Worm (Caenorhabditis elegans) whole organism, L1 larva: ENCODE results near the gene amx-1.

Experiments used
- F16B12.6 ChIP-seq: fragments of 150-350 bp; optimal IDR thresholded peaks from 2 replicates; lab custom pipeline; 2014; ENCODE audit warnings: missing biosample characterization, missing genetic modification characterization
- lir-3 ChIP-seq: sonication (generic microtip); optimal IDR thresholded peaks from 2 replicates; lab custom pipeline; 2016; ENCODE audit warnings: mild to moderate bottlenecking, missing genetic modification characterization, moderate library complexity, missing compliant biosample characterization; ENCODE audit not compliant: poor library complexity
- nhr-77 ChIP-seq: fragments of 150-350 bp; optimal IDR thresholded peaks from 2 replicates; lab custom pipeline; 2014; ENCODE audit warnings: missing biosample characterization, missing genetic modification characterization
- skn-1 ChIP-seq: fragments of 150-350 bp; optimal IDR thresholded peaks from 2 replicates; lab custom pipeline; 2014; ENCODE audit warnings: missing biosample characterization, missing genetic modification characterization

- TF ChIP-seq F16B12.6 (tag; lab: Kevin White, UChicago) (no peak), skn-1 (tag; lab: Kevin White, UChicago) (no peak), nhr-77 (no peak), lir-3 (tag; lab: Kevin White, UChicago) (no peak)
Measured at ce11 chrIII:3829105-3829504, 6.9 kb downstream of the amx-1 start, which contains the start of gene cnnm-5.
